Worm (Caenorhabditis elegans) whole organism, L4 larva: Measurements from ENCODE around the gene nhr-86.
A peak's percentile ranks its signal among the peaks of the same experiment; 100 is the strongest.

ENCODE experiments used
- F10B5.3 ChIP-seq: sonication (generic microtip); optimal IDR thresholded peaks from 2 replicates; lab custom pipeline; 2016; ENCODE audit warnings: mild to moderate bottlenecking, missing genetic modification characterization, missing compliant biosample characterization
- F26F4.8 ChIP-seq: fragments of 200-800 bp; sonication (Bioruptor generic); conservative IDR thresholded peaks from 2 replicates; pipeline ENCODE4 v1.3.6; 2022; ENCODE audit warnings: missing genetic modification characterization, missing compliant biosample characterization
- F49E8.2 ChIP-seq: sonication (generic microtip); optimal IDR thresholded peaks from 2 replicates; lab custom pipeline; 2016; ENCODE audit warnings: missing compliant biosample characterization, mild to moderate bottlenecking, missing genetic modification characterization, borderline replicate concordance
- Y105C5A.15 ChIP-seq: fragments of 200-800 bp; sonication (Bioruptor generic); IDR thresholded peaks from 2 replicates; pipeline ENCODE4 v1.3.6; 2022; ENCODE audit warnings: missing genetic modification characterization, missing compliant biosample characterization
- Y48G9A.11 ChIP-seq: fragments of 200-800 bp; sonication (Bioruptor generic); IDR thresholded peaks from 2 replicates; pipeline ENCODE4 v1.3.6; 2022; ENCODE audit warnings: missing genetic modification reagents, missing genetic modification characterization, missing compliant biosample characterization
- Y5F2A.4 ChIP-seq: fragments of 200-800 bp; sonication (Bioruptor generic); optimal IDR thresholded peaks from 2 replicates; lab custom pipeline; 2018; ENCODE audit warnings: mild to moderate bottlenecking, missing genetic modification characterization, missing compliant biosample characterization
- attf-4 ChIP-seq: sonication (generic microtip); optimal IDR thresholded peaks from 3 replicates; lab custom pipeline; 2017; ENCODE audit warnings: missing biosample characterization, missing genetic modification characterization
- ceh-62 ChIP-seq: sonication (generic microtip); optimal IDR thresholded peaks from 2 replicates; lab custom pipeline; 2017; ENCODE audit warnings: missing biosample characterization, missing genetic modification characterization
- cey-2 ChIP-seq: sonication (generic microtip); optimal IDR thresholded peaks from 3 replicates; lab custom pipeline; 2017; ENCODE audit warnings: missing genetic modification characterization, mild to moderate bottlenecking, missing compliant biosample characterization, antibody characterized with exemption, borderline replicate concordance; ENCODE audit not compliant: insufficient read depth
- ctbp-1 ChIP-seq: fragments of 200-800 bp; sonication (Bioruptor generic); IDR thresholded peaks from 2 replicates; pipeline ENCODE4 v1.3.6; 2022; ENCODE audit warnings: missing genetic modification reagents, missing genetic modification characterization, missing compliant biosample characterization
- dmd-6 ChIP-seq: fragments of 200-800 bp; sonication (Bioruptor generic); IDR thresholded peaks from 2 replicates; pipeline ENCODE4 v1.3.6; 2022; ENCODE audit warnings: missing genetic modification reagents, missing genetic modification characterization, missing compliant biosample characterization
- dve-1 ChIP-seq: sonication (generic microtip); optimal IDR thresholded peaks from 2 replicates; lab custom pipeline; 2017; ENCODE audit warnings: antibody characterized with exemption, mild to moderate bottlenecking, missing genetic modification characterization, missing compliant biosample characterization; ENCODE audit not compliant: insufficient read depth
- gei-8 ChIP-seq: fragments of 200-800 bp; sonication (Bioruptor generic); optimal IDR thresholded peaks from 2 replicates; lab custom pipeline; 2018; ENCODE audit warnings: mild to moderate bottlenecking, missing genetic modification characterization, missing compliant biosample characterization
- hif-1 ChIP-seq, 2 experiments: sonication (generic microtip); optimal IDR thresholded peaks; 2 replicates each; lab custom pipeline; 2016 to 2017; ENCODE audit warnings: missing compliant biosample characterization in 2 of 2, missing genetic modification characterization in 2 of 2, missing genetic modification reagents in 2 of 2, missing genotype in 2 of 2, mild to moderate bottlenecking in 1 of 2
- jun-1 ChIP-seq: fragments of 150-350 bp; optimal IDR thresholded peaks from 2 replicates; lab custom pipeline; 2014; ENCODE audit warnings: missing biosample characterization, missing genetic modification reagents, missing genetic modification characterization
- lin-1 ChIP-seq: fragments of 200-800 bp; sonication (Bioruptor generic); IDR thresholded peaks from 2 replicates; pipeline ENCODE4 v1.3.6; 2022; ENCODE audit warnings: missing genetic modification reagents, missing genetic modification characterization, missing compliant biosample characterization
- lin-29 ChIP-seq: fragments of 200-800 bp; sonication (Bioruptor generic); IDR thresholded peaks from 2 replicates; pipeline ENCODE4 v1.3.6; 2022; ENCODE audit warnings: missing genetic modification reagents, missing genetic modification characterization, missing compliant biosample characterization
- lin-38 ChIP-seq: fragments of 200-800 bp; sonication (Bioruptor generic); IDR thresholded peaks from 2 replicates; pipeline ENCODE4 v1.3.6; 2022; ENCODE audit warnings: missing genetic modification reagents, missing genetic modification characterization, missing compliant biosample characterization
- lin-39 ChIP-seq: fragments of 150-350 bp; optimal IDR thresholded peaks from 2 replicates; lab custom pipeline; 2014; ENCODE audit warnings: missing biosample characterization, missing genetic modification reagents, missing genetic modification characterization
- lsy-2 ChIP-seq, 2 experiments: fragments of 150-350 bp in 1 of 2; sonication (generic microtip) in 1 of 2; optimal IDR thresholded peaks; 2 replicates each; lab custom pipeline; 2014 to 2017; ENCODE audit warnings: missing biosample characterization in 2 of 2, missing genetic modification characterization in 2 of 2
- mxl-2 ChIP-seq: fragments of 200-800 bp; sonication (Bioruptor generic); conservative IDR thresholded peaks from 2 replicates; pipeline ENCODE4 v1.3.6; 2022; ENCODE audit warnings: missing genetic modification reagents, missing genetic modification characterization, missing compliant biosample characterization
- nhr-10 ChIP-seq: fragments of 150-350 bp; optimal IDR thresholded peaks from 2 replicates; lab custom pipeline; 2014; ENCODE audit warnings: missing biosample characterization, missing genetic modification characterization
- nhr-102 ChIP-seq: sonication (generic microtip); optimal IDR thresholded peaks from 2 replicates; lab custom pipeline; 2016; ENCODE audit warnings: mild to moderate bottlenecking, missing genetic modification characterization, moderate library complexity, missing compliant biosample characterization
- nhr-111 ChIP-seq: fragments of 200-800 bp; sonication (Bioruptor generic); optimal IDR thresholded peaks from 2 replicates; lab custom pipeline; 2018; ENCODE audit warnings: mild to moderate bottlenecking, missing genetic modification characterization, missing compliant biosample characterization
- nhr-28 ChIP-seq: fragments of 150-350 bp; optimal IDR thresholded peaks from 2 replicates; lab custom pipeline; 2014; ENCODE audit warnings: missing biosample characterization, missing genetic modification characterization
- nhr-42 ChIP-seq: fragments of 200-800 bp; sonication (Bioruptor generic); IDR thresholded peaks from 2 replicates; pipeline ENCODE4 v1.3.6; 2022; ENCODE audit warnings: missing genetic modification characterization, missing compliant biosample characterization
- nhr-77 ChIP-seq: fragments of 150-350 bp; optimal IDR thresholded peaks from 2 replicates; lab custom pipeline; 2014; ENCODE audit warnings: missing biosample characterization, missing genetic modification characterization
- pha-4 ChIP-seq, 2 experiments: fragments of 150-350 bp in 1 of 2; fragments of 200-800 bp in 1 of 2; sonication (Bioruptor generic) in 1 of 2; IDR thresholded peaks in 1 of 2; optimal IDR thresholded peaks in 1 of 2; 2 replicates each; pipeline versions ENCODE4 v1.3.6 to Lab custom; 2014 to 2022; ENCODE audit warnings: missing genetic modification characterization in 2 of 2, missing genetic modification reagents in 2 of 2, missing biosample characterization in 1 of 2, missing compliant biosample characterization in 1 of 2
- set-16 ChIP-seq: fragments of 200-800 bp; sonication (Bioruptor generic); IDR thresholded peaks from 2 replicates; pipeline ENCODE4 v1.3.6; 2022; ENCODE audit warnings: missing genetic modification reagents, missing genetic modification characterization, missing compliant biosample characterization
- snpc-1.2 ChIP-seq: fragments of 200-800 bp; sonication (Bioruptor generic); IDR thresholded peaks from 2 replicates; pipeline ENCODE4 v1.3.6; 2022; ENCODE audit warnings: missing genetic modification reagents, missing genetic modification characterization, missing compliant biosample characterization
- spr-1 ChIP-seq: sonication (generic microtip); optimal IDR thresholded peaks from 2 replicates; lab custom pipeline; 2016; ENCODE audit warnings: mild to moderate bottlenecking, missing genetic modification characterization, missing compliant biosample characterization
- unc-62 ChIP-seq, 3 experiments: fragments of 150-350 bp in 1 of 3; sonication (generic microtip); optimal IDR thresholded peaks in 2 of 3; peaks in 1 of 3; 1 replicate in 1 of 3; 2 replicates in 2 of 3; lab custom pipeline; 2014 to 2017; ENCODE audit warnings: missing biosample characterization in 3 of 3, missing genetic modification characterization in 3 of 3, missing genetic modification reagents in 3 of 3, missing genotype in 1 of 3
- vab-7 ChIP-seq: fragments of 200-800 bp; sonication (Bioruptor generic); IDR thresholded peaks from 2 replicates; pipeline ENCODE4 v1.3.6; 2022; ENCODE audit warnings: missing genetic modification reagents, missing genetic modification characterization, missing compliant biosample characterization
- zfp-2 ChIP-seq: sonication (generic microtip); optimal IDR thresholded peaks from 2 replicates; lab custom pipeline; 2016; ENCODE audit warnings: mild to moderate bottlenecking, missing genetic modification characterization, missing compliant biosample characterization
- zfp-3 ChIP-seq: fragments of 200-800 bp; sonication (Bioruptor generic); conservative IDR thresholded peaks from 2 replicates; pipeline ENCODE4 v1.3.6; 2022; ENCODE audit warnings: missing genetic modification reagents, missing genetic modification characterization, missing compliant biosample characterization

Gene nhr-86

ce11 chrV:2054254-2054653 is 12.4 kb downstream of the nhr-86 start:
- TF ChIP-seq lin-29 = no peak
- no peak for TF ChIP-seq Y48G9A.11 (GFP tag; lab: Robert Waterston, UW)
- no peak for TF ChIP-seq cey-2
- TF ChIP-seq ceh-62 (tag; lab: Kevin White, UChicago) = no peak
- no peak for TF ChIP-seq lin-38 (GFP tag; lab: Robert Waterston, UW)
- no peak for TF ChIP-seq zfp-2 (tag; lab: Kevin White, UChicago)
- no peak for TF ChIP-seq gei-8 (GFP tag; lab: Kevin White, UChicago)
- TF ChIP-seq dve-1 (tag; lab: Kevin White, UChicago) = peak; percentile 7
- no peak for TF ChIP-seq nhr-111 (GFP tag; lab: Kevin White, UChicago)
- no peak for TF ChIP-seq F49E8.2 (tag; lab: Kevin White, UChicago)
- TF ChIP-seq nhr-28 = peak; percentile 72
- TF ChIP-seq, all 104 proteins: peak for 2

- TF ChIP-seq F10B5.3 (tag; lab: Kevin White, UChicago) (no peak), zfp-2 (tag; lab: Kevin White, UChicago) (no peak), F26F4.8 (GFP tag; lab: Robert Waterston, UW) (no peak), jun-1 (tag; lab: Kevin White, UChicago) (no peak)
Observed at ce11 chrV:2053509-2053908, 13.1 kb downstream of the nhr-86 start, which contains the start of gene comt-5. Gene comt-5 (minus strand): TSS chrV:2053609.

- TF ChIP-seq vab-7 = no peak
- TF ChIP-seq zfp-3 (GFP tag; lab: Robert Waterston, UW) = no peak
- TF ChIP-seq snpc-1.2 (GFP tag; lab: Robert Waterston, UW) = no peak
- TF ChIP-seq lin-39 (tag; lab: Kevin White, UChicago) = no peak
- TF ChIP-seq lin-38 (GFP tag; lab: Robert Waterston, UW) = no peak
- TF ChIP-seq ctbp-1 (GFP tag; lab: Robert Waterston, UW) = no peak
- TF ChIP-seq, all 104 proteins: peak for 0
Observed at ce11 chrV:2051507-2051906, 15.1 kb downstream of the nhr-86 start, which contains the start of gene Y40B10A.11. Gene Y40B10A.11 (minus strand): TSS chrV:2051607.

ce11 chrV:2050790-2051189 is 15.9 kb downstream of the nhr-86 start:
- no peak for TF ChIP-seq spr-1 (tag; lab: Kevin White, UChicago)
- TF ChIP-seq gei-8 (GFP tag; lab: Kevin White, UChicago) = no peak
- TF ChIP-seq pha-4 (GFP tag; IDR thresholded peaks at IDR 0.05; lab: Robert Waterston, UW) = peak; percentile 62; the same call in 1 of the 2 replicates
- no peak for TF ChIP-seq pha-4 (tag; optimal IDR thresholded peaks at IDR 0.05; lab: Kevin White, UChicago)
- TF ChIP-seq lin-1 (GFP tag; lab: Robert Waterston, UW) = no peak
- TF ChIP-seq mxl-2 = 0 out of 2 replicates have a peak, but pooled peaks have one; percentile 19
- TF ChIP-seq nhr-10 (tag; lab: Kevin White, UChicago) = no peak
- peak; percentile 98 for TF ChIP-seq set-16 (GFP tag; lab: Robert Waterston, UW)
- no peak for TF ChIP-seq lsy-2 (tag; optimal IDR thresholded peaks at IDR 0.05; lab: Kevin White, UChicago)
- no peak for TF ChIP-seq nhr-102 (tag; lab: Kevin White, UChicago)
- TF ChIP-seq attf-4 (tag; lab: Kevin White, UChicago) = no peak
- 0 out of 2 replicates have a peak, but pooled peaks have one; percentile 29 for TF ChIP-seq Y105C5A.15
- no peak for TF ChIP-seq F49E8.2 (tag; lab: Kevin White, UChicago)
- TF ChIP-seq, all 104 proteins: peak for 4

ce11 chrV:2050136-2050535 is 16.5 kb downstream of the nhr-86 start, which contains the start of gene comt-4:
Gene comt-4 (minus strand): TSS chrV:2050185.
- TF ChIP-seq hif-1 (tag; optimal IDR thresholded peaks at IDR 0.05; lab: Kevin White, UChicago) (peak in 1 of 2 experiments; percentile 85), nhr-42 (GFP tag; lab: Robert Waterston, UW) (no peak), nhr-28 (peak; percentile 75), nhr-77 (tag; lab: Kevin White, UChicago) (peak; percentile 10), dmd-6 (peak; percentile 63), unc-62 (GFP tag; optimal IDR thresholded peaks at IDR 0.05 in 1 of 2; lab: Kevin White, UChicago) (peak in 1 of 2 experiments; percentile 42), unc-62 (tag; optimal IDR thresholded peaks at IDR 0.05; lab: Kevin White, UChicago) (no peak), Y5F2A.4 (no peak)
